Fruit fly (Drosophila melanogaster) whole organism, embryonic: ENCODE data around the gene TfIIFbeta.

Experiments
- CG10147 ChIP-seq: fragments of 200-800 bp; sonication (Bioruptor generic); optimal IDR thresholded peaks from 2 replicates; lab custom pipeline; 2019; ENCODE audit warnings: missing biosample characterization, mild to moderate bottlenecking, missing genetic modification characterization, moderate library complexity
- CG10543 ChIP-seq: fragments of 200-800 bp; sonication (Bioruptor generic); optimal IDR thresholded peaks from 3 replicates; lab custom pipeline; 2017; ENCODE audit warnings: missing biosample characterization, mild to moderate bottlenecking, missing genetic modification characterization, moderate library complexity
- CG10565 ChIP-seq: fragments of 200-800 bp; sonication (Bioruptor generic); optimal IDR thresholded peaks from 3 replicates; lab custom pipeline; 2016; ENCODE audit warnings: missing biosample characterization, mild to moderate bottlenecking, missing genetic modification characterization
- CG11085 ChIP-seq: fragments of 200-800 bp; sonication (Bioruptor generic); IDR thresholded peaks from 2 replicates; pipeline ENCODE4 v1.3.6; 2022; ENCODE audit warnings: missing biosample characterization, missing genetic modification characterization
- CG11093 ChIP-seq: fragments of 200-800 bp; sonication (Bioruptor generic); IDR thresholded peaks from 3 replicates; pipeline ENCODE4 v1.3.6; 2022; ENCODE audit warnings: missing biosample characterization, missing genetic modification characterization
- CG1233 ChIP-seq: fragments of 200-800 bp; sonication (Bioruptor generic); optimal IDR thresholded peaks from 4 replicates; lab custom pipeline; 2018; ENCODE audit warnings: missing biosample characterization, mild to moderate bottlenecking, missing genetic modification characterization
- CG15479 ChIP-seq: fragments of 200-800 bp; sonication (Bioruptor generic); optimal IDR thresholded peaks from 3 replicates; lab custom pipeline; 2019; ENCODE audit warnings: missing biosample characterization, mild to moderate bottlenecking, missing genetic modification characterization, moderate library complexity
- CG17385 ChIP-seq: fragments of 200-800 bp; sonication (Bioruptor generic); optimal IDR thresholded peaks from 3 replicates; lab custom pipeline; 2018; ENCODE audit warnings: missing biosample characterization, mild to moderate bottlenecking, missing genetic modification characterization
- CG18011 ChIP-seq: fragments of 200-800 bp; sonication (Bioruptor generic); optimal IDR thresholded peaks from 2 replicates; lab custom pipeline; 2017; ENCODE audit warnings: missing biosample characterization, missing genetic modification characterization, mild to moderate bottlenecking, moderate library complexity, missing genotype
- CG18619 ChIP-seq: fragments of 200-800 bp; sonication (Bioruptor generic); optimal IDR thresholded peaks from 3 replicates; lab custom pipeline; 2017; ENCODE audit warnings: missing biosample characterization, mild to moderate bottlenecking, missing genetic modification characterization
- CG2120 ChIP-seq: fragments of 200-800 bp; sonication (Bioruptor generic); optimal IDR thresholded peaks from 3 replicates; lab custom pipeline; 2016; ENCODE audit warnings: missing biosample characterization, missing genetic modification characterization
- CG2678 ChIP-seq: fragments of 200-800 bp; sonication (Bioruptor generic); optimal IDR thresholded peaks from 3 replicates; lab custom pipeline; 2019; ENCODE audit warnings: missing biosample characterization, mild to moderate bottlenecking, missing genetic modification characterization, moderate library complexity
- CG2712 ChIP-seq: fragments of 200-800 bp; optimal IDR thresholded peaks from 3 replicates; lab custom pipeline; 2019; ENCODE audit warnings: missing biosample characterization, mild to moderate bottlenecking, missing genetic modification characterization, moderate library complexity
- CG31365 ChIP-seq: fragments of 200-800 bp; sonication (Bioruptor generic); optimal IDR thresholded peaks from 2 replicates; lab custom pipeline; 2018; ENCODE audit warnings: missing biosample characterization, mild to moderate bottlenecking, missing genetic modification characterization
- CG32532 ChIP-seq: fragments of 200-800 bp; sonication (Bioruptor generic); IDR thresholded peaks from 2 replicates; pipeline ENCODE4 v1.3.6; 2022; ENCODE audit warnings: missing biosample characterization, missing genetic modification characterization
- CG42726 ChIP-seq: fragments of 200-800 bp; sonication (Bioruptor generic); IDR thresholded peaks from 2 replicates; pipeline ENCODE4 v1.3.6; 2022; ENCODE audit warnings: missing biosample characterization, missing genetic modification characterization; ENCODE audit not compliant: partially characterized antibody
- CG6175 ChIP-seq: fragments of 200-800 bp; sonication (Bioruptor generic); IDR thresholded peaks from 3 replicates; pipeline ENCODE4 v1.3.6; 2022; ENCODE audit warnings: missing biosample characterization, missing genetic modification characterization
- CG6689 ChIP-seq: fragments of 200-800 bp; sonication (Bioruptor generic); IDR thresholded peaks from 2 replicates; pipeline ENCODE4 v1.3.6; 2022; ENCODE audit warnings: missing biosample characterization, missing genetic modification characterization
- CG7357 ChIP-seq: fragments of 200-800 bp; sonication (Bioruptor generic); IDR thresholded peaks from 3 replicates; pipeline ENCODE4 v1.3.6; 2022; ENCODE audit warnings: missing biosample characterization, missing genetic modification characterization
- CG8388 ChIP-seq: fragments of 200-800 bp; sonication (Bioruptor generic); optimal IDR thresholded peaks from 2 replicates; lab custom pipeline; 2019; ENCODE audit warnings: missing biosample characterization, mild to moderate bottlenecking, missing genetic modification characterization, moderate library complexity
- CG8765 ChIP-seq: fragments of 200-800 bp; sonication (Bioruptor generic); IDR thresholded peaks from 2 replicates; pipeline ENCODE4 v1.3.6; 2022; ENCODE audit warnings: missing biosample characterization, missing genetic modification characterization
- CG9817 ChIP-seq: fragments of 200-800 bp; sonication (Bioruptor generic); optimal IDR thresholded peaks from 2 replicates; lab custom pipeline; 2018; ENCODE audit warnings: missing biosample characterization, mild to moderate bottlenecking, missing genetic modification characterization, moderate library complexity
- CHES-1-like ChIP-seq: fragments of 200-800 bp; sonication (Bioruptor generic); optimal IDR thresholded peaks from 2 replicates; lab custom pipeline; 2016; ENCODE audit warnings: missing biosample characterization, missing genetic modification characterization
- Deaf1 ChIP-seq: fragments of 200-800 bp; optimal IDR thresholded peaks from 3 replicates; lab custom pipeline; 2019; ENCODE audit warnings: missing biosample characterization, mild to moderate bottlenecking, missing genetic modification characterization, moderate library complexity
- Dek ChIP-seq: fragments of 200-800 bp; sonication (Bioruptor generic); optimal IDR thresholded peaks from 3 replicates; lab custom pipeline; 2019; ENCODE audit warnings: missing biosample characterization, mild to moderate bottlenecking, missing genetic modification characterization, moderate library complexity
- Dref ChIP-seq: fragments of 200-800 bp; sonication (Bioruptor generic); IDR thresholded peaks from 2 replicates; pipeline ENCODE4 v1.3.6; 2022; ENCODE audit warnings: missing biosample characterization, missing genetic modification characterization
- Hr3 ChIP-seq: fragments of 200-800 bp; sonication (Bioruptor generic); optimal IDR thresholded peaks from 3 replicates; lab custom pipeline; 2016; ENCODE audit warnings: missing biosample characterization, missing genetic modification characterization
- Hr39 ChIP-seq: fragments of >200 bp; optimal IDR thresholded peaks from 2 replicates; lab custom pipeline; 2017
- Optix ChIP-seq: fragments of 200-800 bp; sonication (Bioruptor generic); IDR thresholded peaks from 3 replicates; pipeline ENCODE4 v1.3.6; 2022; ENCODE audit warnings: missing biosample characterization, missing genetic modification characterization
- Side ChIP-seq: fragments of 200-800 bp; sonication (Bioruptor generic); optimal IDR thresholded peaks from 2 replicates; lab custom pipeline; 2016; ENCODE audit warnings: missing biosample characterization, missing genetic modification characterization
- Six4 ChIP-seq: fragments of 200-800 bp; sonication (Bioruptor generic); optimal IDR thresholded peaks from 2 replicates; lab custom pipeline; 2016; ENCODE audit warnings: missing biosample characterization, missing genetic modification characterization
- Spps ChIP-seq: fragments of 200-800 bp; sonication (Bioruptor generic); optimal IDR thresholded peaks from 2 replicates; lab custom pipeline; 2018; ENCODE audit warnings: missing biosample characterization, mild to moderate bottlenecking, missing genetic modification characterization
- eve ChIP-seq, 2 experiments: fragments of >200 bp; optimal IDR thresholded peaks; 2 replicates each; lab custom pipeline; 2017; ENCODE audit warnings: missing biosample characterization in 2 of 2, missing genetic modification characterization in 2 of 2
- gro ChIP-seq: fragments of 200-800 bp; sonication (Bioruptor generic); optimal IDR thresholded peaks from 2 replicates; lab custom pipeline; 2016; ENCODE audit warnings: missing biosample characterization, missing genetic modification characterization
- gsb-n ChIP-seq: fragments of 200-800 bp; sonication (Bioruptor generic); optimal IDR thresholded peaks from 3 replicates; lab custom pipeline; 2018; ENCODE audit warnings: missing biosample characterization, mild to moderate bottlenecking, missing genetic modification characterization
- hkb ChIP-seq, 2 experiments: fragments of 200-800 bp in 1 of 2; fragments of >200 bp in 1 of 2; sonication (Bioruptor generic) in 1 of 2; IDR thresholded peaks in 1 of 2; optimal IDR thresholded peaks in 1 of 2; 2 replicates each; pipeline versions ENCODE4 v1.3.6 to Lab custom; 2017 to 2022; ENCODE audit warnings: missing biosample characterization in 1 of 2, missing genetic modification characterization in 1 of 2
- knrl ChIP-seq: fragments of 200-800 bp; sonication (Bioruptor generic); IDR thresholded peaks from 3 replicates; pipeline ENCODE4 v1.3.6; 2022; ENCODE audit warnings: missing biosample characterization, missing genetic modification characterization; ENCODE audit not compliant: partially characterized antibody
- lbe ChIP-seq: fragments of 200-800 bp; sonication (Bioruptor generic); optimal IDR thresholded peaks from 2 replicates; lab custom pipeline; 2016; ENCODE audit warnings: missing biosample characterization, mild to moderate bottlenecking, missing genetic modification characterization
- trh ChIP-seq: fragments of 200-800 bp; sonication (Bioruptor generic); optimal IDR thresholded peaks from 2 replicates; lab custom pipeline; 2016; ENCODE audit warnings: missing biosample characterization, missing genetic modification characterization
- tx ChIP-seq: fragments of 200-800 bp; sonication (Bioruptor generic); optimal IDR thresholded peaks from 2 replicates; lab custom pipeline; 2016; ENCODE audit warnings: missing biosample characterization, missing genetic modification characterization
- z ChIP-seq: fragments of 200-800 bp; sonication (Bioruptor generic); IDR thresholded peaks from 3 replicates; pipeline ENCODE4 v1.3.6; 2022; ENCODE audit warnings: missing biosample characterization, missing genetic modification characterization

Gene TfIIFbeta

dm6 chr3R:10784058-10784499 is 16.5 kb upstream of the TfIIFbeta start, which contains the start of the genes mRpL37 and Rbp1 (continued):
- no peak for TF ChIP-seq CG31365 (tag; lab: Kevin White, UChicago)
- TF ChIP-seq CG7357 (GFP tag; lab: Robert Waterston, UW), result peak; percentile 43; the same call in 1 of the 3 replicates
- peak; percentile 11 for TF ChIP-seq trh (GFP tag; lab: Kevin White, UChicago)
- no peak for TF ChIP-seq Hr39 (lab: Kevin White, UChicago)
- TF ChIP-seq Six4 (GFP tag; lab: Kevin White, UChicago), result peak; percentile 31
- peak; percentile 85 for TF ChIP-seq CG32532 (GFP tag; lab: Robert Waterston, UW)
- TF ChIP-seq CG15479 (GFP tag; lab: Kevin White, UChicago), result no peak
- TF ChIP-seq CG11093 (GFP tag; lab: Robert Waterston, UW), result peak; percentile 80; the same call in 2 of the 3 replicates
- peak; percentile 42 for TF ChIP-seq CHES-1-like (GFP tag; lab: Kevin White, UChicago)
- TF ChIP-seq Deaf1 (tag; lab: Kevin White, UChicago), result no peak
- no peak for TF ChIP-seq Optix
- peak; percentile 13 for TF ChIP-seq hkb (optimal IDR thresholded peaks at IDR 0.05; lab: Kevin White, UChicago)
- TF ChIP-seq hkb (GFP tag; IDR thresholded peaks at IDR 0.05; lab: Robert Waterston, UW), result no peak
- TF ChIP-seq CG42726, result no peak
- no peak for TF ChIP-seq eve (GFP tag; optimal IDR thresholded peaks at IDR 0.05; lab: Kevin White, UChicago)
- peak; percentile 96 for TF ChIP-seq knrl (GFP tag; lab: Robert Waterston, UW)
- TF ChIP-seq CG9817 (tag; lab: Kevin White, UChicago), result peak; percentile 87
- TF ChIP-seq CG11085 (GFP tag; lab: Robert Waterston, UW), result peak; percentile 27; the same call in 1 of the 2 replicates
- no peak for TF ChIP-seq CG8388 (GFP tag; lab: Kevin White, UChicago)
- peak; percentile 80 for TF ChIP-seq CG2120 (GFP tag; lab: Kevin White, UChicago)
- TF ChIP-seq CG10565, result no peak
- TF ChIP-seq CG6175 (GFP tag; lab: Robert Waterston, UW), result no peak
- peak; percentile 55 for TF ChIP-seq CG18011 (GFP tag; lab: Kevin White, UChicago)
- TF ChIP-seq CG18619 (GFP tag; lab: Kevin White, UChicago), result peak; percentile 52
- peak; percentile 89 for TF ChIP-seq CG2712 (tag; lab: Kevin White, UChicago)
- TF ChIP-seq CG1233 (GFP tag; lab: Kevin White, UChicago), result peak; percentile 73
- TF ChIP-seq CG17385, result peak; percentile 66
- TF ChIP-seq tx (GFP tag; lab: Kevin White, UChicago), result no peak
- no peak for TF ChIP-seq Dek (tag; lab: Kevin White, UChicago)
- peak; percentile 63 for TF ChIP-seq CG6689
- TF ChIP-seq CG8765 (GFP tag; lab: Robert Waterston, UW), result peak; percentile 84
- TF ChIP-seq z (GFP tag; lab: Robert Waterston, UW), result no peak
- TF ChIP-seq lbe (GFP tag; lab: Kevin White, UChicago), result no peak
- no peak for TF ChIP-seq gsb-n (tag; lab: Kevin White, UChicago)
- no peak for TF ChIP-seq gro (GFP tag; lab: Kevin White, UChicago)
- peak; percentile 43 for TF ChIP-seq Spps (tag; lab: Kevin White, UChicago)
- peak; percentile 59 for TF ChIP-seq CG10543 (GFP tag; lab: Kevin White, UChicago)
- TF ChIP-seq Side (GFP tag; lab: Kevin White, UChicago), result no peak
- TF ChIP-seq Hr3 (GFP tag; lab: Kevin White, UChicago), result peak; percentile 85
- peak; percentile 86 for TF ChIP-seq CG10147
- peak; percentile 46 for TF ChIP-seq Dref (GFP tag; lab: Robert Waterston, UW)
- TF ChIP-seq CG2678 (tag; lab: Kevin White, UChicago), result peak; percentile 82
